Worm (Caenorhabditis elegans) whole organism, L2 larva: Measurements from ENCODE around the gene inf-1.
A peak's percentile ranks its signal among the peaks of the same experiment; 100 is the strongest.

Experiments
- C34F6.9 ChIP-seq: fragments of 150-350 bp; optimal IDR thresholded peaks from 2 replicates; lab custom pipeline; 2014; ENCODE audit warnings: missing biosample characterization, missing genetic modification characterization
- F13H6.1 ChIP-seq: sonication (generic microtip); optimal IDR thresholded peaks from 2 replicates; lab custom pipeline; 2016; ENCODE audit warnings: missing genetic modification characterization, missing compliant biosample characterization
- R02D3.7 ChIP-seq: fragments of 150-350 bp; optimal IDR thresholded peaks from 2 replicates; lab custom pipeline; 2014; ENCODE audit warnings: missing biosample characterization, missing genetic modification characterization
- Y55F3AM.14 ChIP-seq: fragments of 200-800 bp; sonication (Bioruptor generic); optimal IDR thresholded peaks from 2 replicates; lab custom pipeline; 2018; ENCODE audit warnings: mild to moderate bottlenecking, missing genetic modification characterization, missing compliant biosample characterization
- ZK546.5 ChIP-seq: sonication (generic microtip); optimal IDR thresholded peaks from 2 replicates; lab custom pipeline; 2017; ENCODE audit warnings: missing biosample characterization, missing genetic modification characterization
- alr-1 ChIP-seq: fragments of 150-350 bp; optimal IDR thresholded peaks from 2 replicates; lab custom pipeline; 2014; ENCODE audit warnings: missing biosample characterization, missing genetic modification characterization
- aly-2 ChIP-seq: fragments of 150-350 bp; optimal IDR thresholded peaks from 2 replicates; lab custom pipeline; 2014; ENCODE audit warnings: missing biosample characterization, missing genetic modification characterization
- ama-1 ChIP-seq: fragments of 150-350 bp; optimal IDR thresholded peaks from 2 replicates; lab custom pipeline; 2018; ENCODE audit warnings: inconsistent platforms
- blmp-1 ChIP-seq: sonication (generic microtip); optimal IDR thresholded peaks from 2 replicates; lab custom pipeline; 2017; ENCODE audit warnings: missing genetic modification characterization, mild to moderate bottlenecking, missing compliant biosample characterization, antibody characterized with exemption, moderate library complexity; ENCODE audit not compliant: insufficient read depth
- ceh-16 ChIP-seq: fragments of 150-350 bp; optimal IDR thresholded peaks from 2 replicates; lab custom pipeline; 2014; ENCODE audit warnings: missing biosample characterization, missing genetic modification characterization
- ceh-82 ChIP-seq: fragments of 150-350 bp; optimal IDR thresholded peaks from 2 replicates; lab custom pipeline; 2014; ENCODE audit warnings: missing biosample characterization, missing genetic modification characterization
- crh-2 ChIP-seq: sonication (generic microtip); optimal IDR thresholded peaks from 2 replicates; lab custom pipeline; 2017; ENCODE audit warnings: missing biosample characterization, missing genetic modification characterization
- dmd-4 ChIP-seq: sonication (generic microtip); optimal IDR thresholded peaks from 2 replicates; lab custom pipeline; 2017; ENCODE audit warnings: missing biosample characterization, missing genetic modification characterization
- egl-27 ChIP-seq: sonication (generic microtip); optimal IDR thresholded peaks from 3 replicates; lab custom pipeline; 2017; ENCODE audit warnings: missing biosample characterization, missing genetic modification reagents, missing genetic modification characterization
- elt-1 ChIP-seq: fragments of 150-350 bp; optimal IDR thresholded peaks from 2 replicates; lab custom pipeline; 2014; ENCODE audit warnings: missing biosample characterization, missing genetic modification characterization
- elt-3 ChIP-seq: sonication (generic microtip); optimal IDR thresholded peaks from 2 replicates; lab custom pipeline; 2017; ENCODE audit warnings: missing biosample characterization, missing genetic modification characterization
- fos-1 ChIP-seq: fragments of 150-350 bp; optimal IDR thresholded peaks from 2 replicates; lab custom pipeline; 2014; ENCODE audit warnings: missing biosample characterization, missing genetic modification characterization
- gmeb-1 ChIP-seq: fragments of 150-350 bp; optimal IDR thresholded peaks from 2 replicates; lab custom pipeline; 2014; ENCODE audit warnings: missing biosample characterization, missing genetic modification characterization
- lin-11 ChIP-seq: fragments of 150-350 bp; sonication (generic microtip); optimal IDR thresholded peaks from 2 replicates; lab custom pipeline; 2014; ENCODE audit warnings: missing biosample characterization, missing genetic modification characterization, inconsistent platforms, mixed read lengths
- lin-13 ChIP-seq: fragments of 150-350 bp; optimal IDR thresholded peaks from 2 replicates; lab custom pipeline; 2014; ENCODE audit warnings: missing biosample characterization, missing genetic modification reagents, missing genetic modification characterization
- lin-39 ChIP-seq: fragments of 150-350 bp; optimal IDR thresholded peaks from 2 replicates; lab custom pipeline; 2014; ENCODE audit warnings: missing biosample characterization, missing genetic modification reagents, missing genetic modification characterization
- lsy-2 ChIP-seq, 2 experiments: fragments of 150-350 bp in 1 of 2; sonication (generic microtip) in 1 of 2; optimal IDR thresholded peaks; 2 replicates each; lab custom pipeline; 2014 to 2017; ENCODE audit warnings: missing biosample characterization in 2 of 2, missing genetic modification characterization in 2 of 2
- mab-5 ChIP-seq: fragments of 150-350 bp; optimal IDR thresholded peaks from 2 replicates; lab custom pipeline; 2014; ENCODE audit warnings: missing biosample characterization, missing genetic modification characterization
- mbf-1 ChIP-seq: sonication (generic microtip); optimal IDR thresholded peaks from 2 replicates; lab custom pipeline; 2017; ENCODE audit warnings: missing biosample characterization, missing genetic modification characterization
- mdl-1 ChIP-seq, 2 experiments: fragments of 150-350 bp in 1 of 2; sonication (generic microtip) in 1 of 2; optimal IDR thresholded peaks; 2 replicates each; lab custom pipeline; 2017; ENCODE audit warnings: missing biosample characterization in 2 of 2, missing genetic modification characterization in 2 of 2
- nhr-10 ChIP-seq: sonication (generic microtip); optimal IDR thresholded peaks from 2 replicates; lab custom pipeline; 2017; ENCODE audit warnings: missing biosample characterization, missing genetic modification characterization
- nhr-11 ChIP-seq: fragments of 150-350 bp; optimal IDR thresholded peaks from 2 replicates; lab custom pipeline; 2014; ENCODE audit warnings: missing biosample characterization, missing genetic modification characterization
- nhr-12 ChIP-seq: fragments of 150-350 bp; optimal IDR thresholded peaks from 2 replicates; lab custom pipeline; 2014; ENCODE audit warnings: missing biosample characterization, missing genetic modification characterization
- nhr-129 ChIP-seq: fragments of 150-350 bp; optimal IDR thresholded peaks from 2 replicates; lab custom pipeline; 2014; ENCODE audit warnings: missing biosample characterization, missing genetic modification characterization
- nhr-21 ChIP-seq: fragments of 150-350 bp; optimal IDR thresholded peaks from 2 replicates; lab custom pipeline; 2014; ENCODE audit warnings: missing biosample characterization, missing genetic modification characterization
- nhr-23 ChIP-seq: fragments of 150-350 bp; optimal IDR thresholded peaks from 2 replicates; lab custom pipeline; 2014; ENCODE audit warnings: missing biosample characterization, missing genetic modification reagents, missing genetic modification characterization
- nhr-237 ChIP-seq: fragments of 150-350 bp; optimal IDR thresholded peaks from 2 replicates; lab custom pipeline; 2014; ENCODE audit warnings: missing biosample characterization, missing genetic modification characterization
- nhr-25 ChIP-seq: fragments of 150-350 bp; sonication (generic microtip); optimal IDR thresholded peaks from 3 replicates; lab custom pipeline; 2014; ENCODE audit warnings: missing biosample characterization, missing genetic modification characterization
- nhr-6 ChIP-seq: fragments of 150-350 bp; optimal IDR thresholded peaks from 2 replicates; lab custom pipeline; 2014; ENCODE audit warnings: missing biosample characterization, missing genetic modification characterization
- nhr-77 ChIP-seq: fragments of 150-350 bp; optimal IDR thresholded peaks from 2 replicates; lab custom pipeline; 2014; ENCODE audit warnings: missing biosample characterization, missing genetic modification characterization
- peb-1 ChIP-seq: fragments of 150-350 bp; optimal IDR thresholded peaks from 2 replicates; lab custom pipeline; 2014; ENCODE audit warnings: missing biosample characterization, missing genetic modification characterization
- sem-4 ChIP-seq: fragments of 150-350 bp; optimal IDR thresholded peaks from 2 replicates; lab custom pipeline; 2014; ENCODE audit warnings: missing biosample characterization, missing genetic modification reagents, missing genetic modification characterization
- skn-1 ChIP-seq: sonication (generic microtip); optimal IDR thresholded peaks from 2 replicates; lab custom pipeline; 2017; ENCODE audit warnings: missing biosample characterization, missing genetic modification characterization
- sma-3 ChIP-seq: sonication (generic microtip); optimal IDR thresholded peaks from 2 replicates; lab custom pipeline; 2016; ENCODE audit warnings: missing genetic modification reagents, missing genetic modification characterization, missing compliant biosample characterization
- sma-9 ChIP-seq, 2 experiments: fragments of 150-350 bp in 1 of 2; sonication (generic microtip) in 1 of 2; optimal IDR thresholded peaks; 2 replicates each; lab custom pipeline; 2014 to 2016; ENCODE audit warnings: missing genetic modification characterization in 2 of 2, mild to moderate bottlenecking in 1 of 2, missing biosample characterization in 1 of 2, missing compliant biosample characterization in 1 of 2, missing genetic modification reagents in 1 of 2, moderate library complexity in 1 of 2
- snpc-4 ChIP-seq: fragments of 150-350 bp; optimal IDR thresholded peaks from 2 replicates; lab custom pipeline; 2014; ENCODE audit warnings: missing biosample characterization, missing genetic modification characterization
- unc-39 ChIP-seq: fragments of 150-350 bp; optimal IDR thresholded peaks from 2 replicates; lab custom pipeline; 2014; ENCODE audit warnings: missing biosample characterization, missing genetic modification characterization
- unc-55 ChIP-seq: fragments of 150-350 bp; sonication (generic microtip); optimal IDR thresholded peaks from 3 replicates; lab custom pipeline; 2014; ENCODE audit warnings: missing biosample characterization, missing genetic modification reagents, missing genetic modification characterization
- unc-62 ChIP-seq: fragments of 150-350 bp; optimal IDR thresholded peaks from 2 replicates; lab custom pipeline; 2014; ENCODE audit warnings: missing biosample characterization, missing genetic modification reagents, missing genetic modification characterization
- zag-1 ChIP-seq: fragments of 150-350 bp; optimal IDR thresholded peaks from 2 replicates; lab custom pipeline; 2014; ENCODE audit warnings: missing biosample characterization, missing genetic modification characterization
- ztf-1 ChIP-seq: fragments of 200-800 bp; sonication (Bioruptor generic); conservative IDR thresholded peaks from 2 replicates; pipeline ENCODE4 v1.3.6; 2022; ENCODE audit warnings: missing genetic modification characterization, missing compliant biosample characterization
- ztf-11 ChIP-seq: sonication (generic microtip); optimal IDR thresholded peaks from 2 replicates; lab custom pipeline; 2017; ENCODE audit warnings: missing biosample characterization, missing genetic modification characterization
- ztf-4 ChIP-seq: fragments of 150-350 bp; optimal IDR thresholded peaks from 2 replicates; lab custom pipeline; 2014; ENCODE audit warnings: missing biosample characterization, missing genetic modification characterization

Gene inf-1

ce11 chrIII:6958674-6959241 is 28.8 kb downstream of the inf-1 start:
- TF ChIP-seq aly-2 (tag; lab: Kevin White, UChicago): no peak
- no peak for TF ChIP-seq nhr-237 (tag; lab: Kevin White, UChicago)
- no peak for TF ChIP-seq nhr-23
- TF ChIP-seq sma-3 (GFP tag; lab: Kevin White, UChicago): no peak
- TF ChIP-seq sma-9 (GFP tag; optimal IDR thresholded peaks at IDR 0.05; lab: Kevin White, UChicago): no peak
- no peak for TF ChIP-seq sma-9 (tag; optimal IDR thresholded peaks at IDR 0.05; lab: Kevin White, UChicago)
- no peak for TF ChIP-seq mab-5
- no peak for TF ChIP-seq lin-11
- TF ChIP-seq C34F6.9: no peak
- TF ChIP-seq mbf-1: no peak

ce11 chrIII:6961167-6961566 is 31.2 kb downstream of the inf-1 start:
- no peak for TF ChIP-seq dmd-4 (tag; lab: Kevin White, UChicago)
- no peak for TF ChIP-seq R02D3.7 (tag; lab: Kevin White, UChicago)
- TF ChIP-seq lin-39: no peak
- peak; percentile 83 for TF ChIP-seq unc-55 (GFP tag; lab: Kevin White, UChicago)
- no peak for TF ChIP-seq ztf-4 (tag; lab: Kevin White, UChicago)
- no peak for TF ChIP-seq mbf-1
- TF ChIP-seq F13H6.1 (tag; lab: Kevin White, UChicago): no peak
- no peak for TF ChIP-seq ceh-82 (tag; lab: Kevin White, UChicago)
- TF ChIP-seq crh-2: peak; percentile 59
- no peak for TF ChIP-seq ZK546.5 (tag; lab: Kevin White, UChicago)
- no peak for TF ChIP-seq nhr-77 (tag; lab: Kevin White, UChicago)
- no peak for TF ChIP-seq unc-62 (GFP tag; lab: Kevin White, UChicago)
- TF ChIP-seq ceh-16 (tag; lab: Kevin White, UChicago): no peak
- no peak for TF ChIP-seq elt-1 (tag; lab: Kevin White, UChicago)
- no peak for TF ChIP-seq alr-1 (tag; lab: Kevin White, UChicago)
- no peak for TF ChIP-seq lin-11
- no peak for TF ChIP-seq elt-3 (tag; lab: Kevin White, UChicago)
- TF ChIP-seq nhr-23: no peak
- no peak for TF ChIP-seq lin-13 (GFP tag; lab: Kevin White, UChicago)
- no peak for TF ChIP-seq aly-2 (tag; lab: Kevin White, UChicago)
- TF ChIP-seq egl-27: no peak
- peak; percentile 18 for TF ChIP-seq nhr-25
- TF ChIP-seq ztf-11 (tag; lab: Kevin White, UChicago): no peak
- TF ChIP-seq nhr-10 (tag; lab: Kevin White, UChicago): no peak
- no peak for TF ChIP-seq nhr-237 (tag; lab: Kevin White, UChicago)
- peak; percentile 67 for TF ChIP-seq skn-1 (tag; lab: Kevin White, UChicago)
- no peak for TF ChIP-seq ama-1
- no peak for TF ChIP-seq nhr-12 (tag; lab: Kevin White, UChicago)
- TF ChIP-seq zag-1 (tag; lab: Kevin White, UChicago): no peak
- no peak for TF ChIP-seq nhr-21
- no peak for TF ChIP-seq sma-3 (GFP tag; lab: Kevin White, UChicago)
- TF ChIP-seq blmp-1: peak; percentile 3
- peak; percentile 8 for TF ChIP-seq sem-4 (tag; lab: Kevin White, UChicago)
- TF ChIP-seq ztf-1 (GFP tag; lab: Robert Waterston, UW): no peak
- TF ChIP-seq snpc-4 (tag; lab: Kevin White, UChicago): no peak
- peak; percentile 79 for TF ChIP-seq C34F6.9
- no peak for TF ChIP-seq mab-5
- peak; percentile 56 for TF ChIP-seq nhr-129 (tag; lab: Kevin White, UChicago)
- TF ChIP-seq lsy-2 (tag; optimal IDR thresholded peaks at IDR 0.05; lab: Kevin White, UChicago): peak; percentile 88 to 98
- no peak for TF ChIP-seq Y55F3AM.14 (GFP tag; lab: Kevin White, UChicago)
- no peak for TF ChIP-seq mdl-1 (tag; optimal IDR thresholded peaks at IDR 0.05; lab: Kevin White, UChicago)
- peak; percentile 55 for TF ChIP-seq gmeb-1 (tag; lab: Kevin White, UChicago)
- TF ChIP-seq nhr-6 (tag; lab: Kevin White, UChicago): no peak
- TF ChIP-seq nhr-11 (tag; lab: Kevin White, UChicago): no peak
- TF ChIP-seq unc-39 (tag; lab: Kevin White, UChicago): no peak
- TF ChIP-seq peb-1 (tag; lab: Kevin White, UChicago): no peak
- TF ChIP-seq sma-9 (GFP tag; optimal IDR thresholded peaks at IDR 0.05; lab: Kevin White, UChicago): no peak
- TF ChIP-seq sma-9 (tag; optimal IDR thresholded peaks at IDR 0.05; lab: Kevin White, UChicago): no peak
- TF ChIP-seq fos-1: peak; percentile 24
